Fruit fly (Drosophila melanogaster): ENCODE measurements around the gene comm.

dm6 chr3L:15692794-15693532 is 35.3 kb downstream of the comm start:
- TF ChIP-seq CG3032 (tag; optimal IDR thresholded peaks at IDR 0.05) (no peak), Sox102F (GFP tag; optimal IDR thresholded peaks at IDR 0.05) (no peak)
